Worm (Caenorhabditis elegans): ENCODE results near the gene C13A2.4.

C13A2.4 gene

DNA sequence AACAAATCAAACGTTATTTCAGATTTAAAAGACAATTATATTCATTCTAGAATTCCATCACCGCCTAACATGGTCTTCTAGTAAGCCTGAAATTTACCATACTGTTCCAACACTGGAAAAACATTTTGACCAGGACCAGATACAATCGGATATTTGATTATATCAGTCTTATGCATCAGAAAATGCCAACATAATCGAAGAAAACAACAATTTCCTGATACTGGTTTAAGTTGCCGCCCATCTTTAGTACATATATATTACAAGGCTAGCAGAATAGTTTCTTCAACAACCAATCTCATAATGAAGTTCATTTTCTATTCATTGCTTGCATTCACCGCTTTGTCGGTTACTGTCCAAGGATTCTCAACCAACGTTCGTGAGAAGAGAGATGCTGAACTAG, 20.2 kb upstream of the C13A2.4 start, which contains the start of gene C13A2.12:
C13A2.12 (plus strand) TSS at position 301 of the 400 bp plus-strand sequence.
- no peak for TF ChIP-seq nhr-76 (tag; optimal IDR thresholded peaks at IDR 0.05)
- TF ChIP-seq elt-3 (tag; optimal IDR thresholded peaks at IDR 0.05) = no peak
- TF ChIP-seq egl-5 (tag; optimal IDR thresholded peaks at IDR 0.05) = no peak
- no peak for TF ChIP-seq lin-39 (tag; optimal IDR thresholded peaks at IDR 0.05)
- no peak for TF ChIP-seq ZK546.5 (tag; optimal IDR thresholded peaks at IDR 0.05)
- TF ChIP-seq nfya-1 (tag; optimal IDR thresholded peaks at IDR 0.05; ENCODE audit: insufficient read depth) = no peak
- TF ChIP-seq tbx-2 (tag; optimal IDR thresholded peaks at IDR 0.05) = no peak
- no peak for TF ChIP-seq pha-4 (tag; optimal IDR thresholded peaks at IDR 0.05)
- TF ChIP-seq ceh-82 (tag; optimal IDR thresholded peaks at IDR 0.05) = no peak
- no peak for TF ChIP-seq pqm-1 (tag; optimal IDR thresholded peaks at IDR 0.05)
- no peak for TF ChIP-seq fkh-2 (tag; optimal IDR thresholded peaks at IDR 0.05)
- no peak for TF ChIP-seq nhr-12 (tag; optimal IDR thresholded peaks at IDR 0.05)
- no peak for TF ChIP-seq nhr-25 (tag; optimal IDR thresholded peaks at IDR 0.05)
- TF ChIP-seq unc-62 (GFP tag; optimal IDR thresholded peaks at IDR 0.05) = no peak
- TF ChIP-seq ztf-11 (tag; optimal IDR thresholded peaks at IDR 0.05) = no peak
- no peak for TF ChIP-seq nhr-77 (tag; optimal IDR thresholded peaks at IDR 0.05)
- no peak for TF ChIP-seq nhr-43 (tag; optimal IDR thresholded peaks at IDR 0.05; ENCODE audit: poor library complexity, severe bottlenecking)
- TF ChIP-seq mml-1 (tag; optimal IDR thresholded peaks at IDR 0.05) = no peak
- no peak for TF ChIP-seq jun-1 (tag; optimal IDR thresholded peaks at IDR 0.05)

DNA sequence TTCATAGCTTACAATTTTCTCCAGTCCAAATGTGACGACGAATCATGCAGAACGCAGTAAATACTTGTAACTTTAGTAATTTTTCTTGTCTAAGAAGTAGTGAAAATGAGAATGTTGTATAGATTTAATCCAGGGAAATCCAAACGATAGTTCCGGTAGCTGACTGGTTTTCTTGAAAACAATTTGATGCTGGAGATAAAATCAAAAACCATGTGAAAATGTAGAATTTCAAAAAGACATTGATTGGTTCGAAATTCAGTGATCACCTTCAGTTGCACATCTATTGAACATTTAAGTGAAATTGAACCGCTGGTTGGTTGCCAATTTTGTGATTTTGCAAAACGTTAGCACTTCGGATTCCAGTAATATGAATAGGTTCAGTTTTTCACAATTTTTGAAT, 15.1 kb upstream of the C13A2.4 start, which contains the start of gene C13A2.9:
C13A2.9 (minus strand) TSS at position 101 of the 400 bp plus-strand sequence.
- TF ChIP-seq nhr-28 (tag; optimal IDR thresholded peaks at IDR 0.05) = no peak
- no peak for TF ChIP-seq lsy-12 (tag; optimal IDR thresholded peaks at IDR 0.05)
- TF ChIP-seq nhr-12 (tag; optimal IDR thresholded peaks at IDR 0.05) = no peak
- TF ChIP-seq hmg-11 (tag; optimal IDR thresholded peaks at IDR 0.05) = no peak
- TF ChIP-seq skn-1 (tag; optimal IDR thresholded peaks at IDR 0.05) = no peak
- no peak for TF ChIP-seq nhr-25 (tag; optimal IDR thresholded peaks at IDR 0.05)
- TF ChIP-seq tbx-2 (tag; optimal IDR thresholded peaks at IDR 0.05) = no peak
- TF ChIP-seq ztf-11 (tag; optimal IDR thresholded peaks at IDR 0.05) = no peak
- no peak for TF ChIP-seq mdl-1 (tag; optimal IDR thresholded peaks at IDR 0.05)
- TF ChIP-seq pqm-1 (tag; optimal IDR thresholded peaks at IDR 0.05) = no peak
- TF ChIP-seq sea-2 (GFP tag; optimal IDR thresholded peaks at IDR 0.05) = no peak
- no peak for TF ChIP-seq nhr-11 (tag; optimal IDR thresholded peaks at IDR 0.05)

DNA sequence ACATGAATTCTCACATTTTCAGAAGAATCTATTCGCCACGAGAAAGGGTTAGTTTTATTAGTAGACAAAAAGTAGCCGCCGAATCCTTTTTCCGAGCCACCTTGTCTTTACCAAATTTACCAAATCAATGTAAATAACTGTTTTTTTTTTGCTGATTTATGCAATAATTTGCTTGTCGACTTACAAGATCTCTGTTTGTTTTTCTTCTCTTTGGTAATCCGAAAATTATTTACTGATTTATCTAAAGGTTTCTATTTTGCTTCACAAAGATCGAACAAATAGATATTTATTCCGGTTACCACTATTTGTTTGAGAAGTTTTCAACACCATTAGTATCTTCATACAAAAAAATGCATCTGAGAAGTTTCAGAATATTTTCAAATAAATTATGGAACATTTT, 13.2 kb upstream of the C13A2.4 start, which contains the start of gene C13A2.7:
C13A2.7 (plus strand) TSS at position 301 of the 400 bp plus-strand sequence.
- TF ChIP-seq ztf-4 (tag; optimal IDR thresholded peaks at IDR 0.05) (no peak), nhr-12 (tag; optimal IDR thresholded peaks at IDR 0.05) (no peak), fkh-10 (GFP tag; optimal IDR thresholded peaks at IDR 0.05) (no peak), ceh-9 (tag; optimal IDR thresholded peaks at IDR 0.05) (no peak), zag-1 (tag; optimal IDR thresholded peaks at IDR 0.05) (no peak), pha-4 (tag; optimal IDR thresholded peaks at IDR 0.05) (no peak)

DNA sequence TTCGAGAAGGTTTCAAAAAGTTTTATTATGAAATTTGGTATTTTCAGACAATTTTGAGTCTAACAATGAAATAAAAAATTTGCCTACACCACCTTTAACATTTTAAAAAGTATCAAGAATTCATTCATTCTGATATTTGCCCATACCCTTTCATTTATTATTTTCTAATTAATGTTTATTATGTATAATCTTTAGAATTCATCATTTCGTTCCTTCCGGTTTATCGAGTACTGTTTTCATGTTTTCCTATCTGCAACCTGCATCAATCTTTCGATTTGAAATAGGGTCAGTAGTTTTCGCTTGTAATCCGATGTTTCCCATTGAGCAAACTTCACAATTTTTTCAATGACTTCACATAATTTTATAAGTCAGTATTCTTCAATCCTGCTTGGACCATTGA, 9.8 kb upstream of the C13A2.4 start, which contains the start of gene C13A2.6:
C13A2.6 (plus strand) TSS at position 301 of the 400 bp plus-strand sequence.
- no peak for TF ChIP-seq ceh-16 (tag; optimal IDR thresholded peaks at IDR 0.05)

DNA sequence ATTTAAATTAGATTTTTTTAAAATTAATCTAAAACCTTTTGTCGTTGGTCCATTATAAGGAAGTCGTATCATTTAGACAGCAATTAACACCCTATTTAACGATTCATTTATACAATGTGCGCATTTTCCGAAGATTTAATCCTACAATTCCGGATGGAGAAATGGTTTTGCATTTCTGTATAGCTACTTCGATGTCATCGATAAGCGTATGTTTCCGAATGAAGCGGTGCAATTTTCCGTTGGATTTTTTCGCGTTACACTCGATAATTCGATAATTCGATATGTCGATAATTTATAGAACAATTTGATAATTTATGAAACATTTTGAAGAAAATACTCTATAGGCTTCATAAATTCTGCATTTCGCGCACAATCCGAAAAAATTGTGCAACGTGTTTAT, 4.2 kb upstream of the C13A2.4 start, which contains the start of gene C13A2.10:
C13A2.10 (minus strand) TSS at position 101 of the 400 bp plus-strand sequence.
- TF ChIP-seq lsy-12 (tag; optimal IDR thresholded peaks at IDR 0.05) (no peak), nhr-77 (tag; optimal IDR thresholded peaks at IDR 0.05) (no peak), nhr-23 (tag; optimal IDR thresholded peaks at IDR 0.05) (no peak), ztf-11 (tag; optimal IDR thresholded peaks at IDR 0.05) (no peak), R02D3.7 (tag; optimal IDR thresholded peaks at IDR 0.05) (no peak), daf-12 (tag; optimal IDR thresholded peaks at IDR 0.05) (no peak), unc-39 (tag; optimal IDR thresholded peaks at IDR 0.05) (no peak), pha-4 (tag; optimal IDR thresholded peaks at IDR 0.05) (no peak), zag-1 (tag; optimal IDR thresholded peaks at IDR 0.05) (no peak), eor-1 (tag; optimal IDR thresholded peaks at IDR 0.05) (no peak), nhr-12 (tag; optimal IDR thresholded peaks at IDR 0.05) (no peak)
